Fruit fly (Drosophila melanogaster) S2 (cell line): Measurements from ENCODE around the gene tna.

Experiments used
- CG8478 ChIP-seq: fragments of >200 bp; optimal IDR thresholded peaks from 2 replicates; lab custom pipeline; 2018
- CTCF ChIP-seq, 2 experiments: fragments of >200 bp; optimal IDR thresholded peaks; 2 replicates each; lab custom pipeline; 2018

DNA sequence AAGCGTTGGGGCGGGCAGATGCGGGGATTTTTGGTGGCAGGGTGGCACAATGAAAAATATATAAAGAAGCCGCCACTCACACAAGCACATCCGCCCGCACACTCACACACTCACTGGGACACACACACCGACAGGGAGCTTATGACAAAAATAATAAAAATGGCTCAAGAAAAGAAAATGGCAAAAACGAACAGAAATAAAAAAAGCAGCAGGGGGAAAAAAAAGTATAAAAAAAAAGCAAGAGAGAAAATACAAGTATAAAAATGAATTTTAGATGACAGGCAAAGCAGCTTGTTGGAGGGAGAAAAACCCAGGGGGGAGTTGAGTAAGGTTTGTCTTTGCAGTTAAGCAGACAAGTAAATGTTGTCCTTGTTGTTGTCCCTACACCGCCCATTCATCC, 21.4 kb upstream of the tna start:
- TF ChIP-seq CG8478 (lab: Kevin White, UChicago) (no peak), CTCF (optimal IDR thresholded peaks at IDR 0.05; lab: Kevin White, UChicago) (no peak)
